Worm (Caenorhabditis elegans) whole organism, L3 larva: Measurements from ENCODE around the gene ZC204.13.

Experiments
- elt-3 ChIP-seq, 3 experiments: fragments of 150-350 bp in 1 of 3; sonication (generic microtip) in 2 of 3; optimal IDR thresholded peaks; 2 replicates in 2 of 3; 4 replicates in 1 of 3; lab custom pipeline; 2014 to 2017; ENCODE audit warnings: missing biosample characterization in 3 of 3, missing genetic modification characterization in 3 of 3
- unc-62 ChIP-seq: fragments of 150-350 bp; sonication (generic microtip); optimal IDR thresholded peaks from 4 replicates; lab custom pipeline; 2014; ENCODE audit warnings: missing biosample characterization, missing genetic modification reagents, missing genetic modification characterization
- ztf-11 ChIP-seq: fragments of 150-350 bp; optimal IDR thresholded peaks from 2 replicates; lab custom pipeline; 2014; ENCODE audit warnings: missing biosample characterization, missing genetic modification characterization

DNA sequence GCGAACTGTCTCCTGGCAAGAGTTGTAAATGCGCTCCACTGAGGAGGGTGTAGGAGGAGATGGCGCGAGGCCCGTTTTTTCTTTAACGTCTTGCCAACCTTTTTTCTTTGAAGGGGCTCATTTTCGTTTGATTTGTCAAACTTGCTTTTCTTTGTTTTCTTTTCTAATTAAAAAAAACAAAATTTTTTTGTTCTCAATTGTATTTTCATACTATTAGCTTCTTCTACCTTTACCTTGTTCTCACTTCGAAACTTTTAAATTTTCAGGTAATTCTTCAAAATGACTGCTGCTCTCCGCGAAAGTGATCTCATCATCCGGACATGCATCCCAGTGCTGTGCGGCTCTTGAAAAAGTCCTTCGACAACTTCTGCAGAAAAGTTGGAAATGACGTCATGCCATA lies 49.2 kb upstream of the ZC204.13 start, which contains the start of gene fbxa-184:
- TF ChIP-seq unc-62 (GFP tag; lab: Kevin White, UChicago) (no peak), elt-3 (tag; optimal IDR thresholded peaks at IDR 0.05; lab: Kevin White, UChicago) (no peak), ztf-11 (tag; lab: Kevin White, UChicago) (no peak)
